Worm (Caenorhabditis elegans) whole organism, mixed stage, embryonic: ENCODE results near the gene Y26G10.6.

Experiments used
- blmp-1 ChIP-seq: fragments of 150-350 bp; optimal IDR thresholded peaks from 2 replicates; lab custom pipeline; 2014; ENCODE audit warnings: missing biosample characterization, missing genetic modification characterization
- ces-1 ChIP-seq: fragments of 150-350 bp; optimal IDR thresholded peaks from 2 replicates; lab custom pipeline; 2014; ENCODE audit warnings: missing biosample characterization, missing genetic modification reagents, missing genetic modification characterization
- elt-1 ChIP-seq: sonication (generic microtip); optimal IDR thresholded peaks from 2 replicates; lab custom pipeline; 2017; ENCODE audit warnings: missing genetic modification characterization, mild to moderate bottlenecking, missing compliant biosample characterization, antibody characterized with exemption, moderate library complexity, borderline replicate concordance; ENCODE audit not compliant: insufficient read depth
- ham-2 ChIP-seq: fragments of 200-800 bp; sonication (Bioruptor generic); optimal IDR thresholded peaks from 2 replicates; lab custom pipeline; 2018; ENCODE audit warnings: mild to moderate bottlenecking, missing genetic modification characterization, missing compliant biosample characterization
- lin-13 ChIP-seq: fragments of 150-350 bp; optimal IDR thresholded peaks from 2 replicates; lab custom pipeline; 2014; ENCODE audit warnings: missing biosample characterization, missing genetic modification characterization
- lsy-2 ChIP-seq: fragments of 150-350 bp; optimal IDR thresholded peaks from 2 replicates; lab custom pipeline; 2014; ENCODE audit warnings: missing biosample characterization, missing genetic modification characterization
- nhr-28 ChIP-seq: fragments of 150-350 bp; optimal IDR thresholded peaks from 2 replicates; lab custom pipeline; 2014; ENCODE audit warnings: missing biosample characterization, missing genetic modification characterization
- pha-4 ChIP-seq: fragments of 150-350 bp; optimal IDR thresholded peaks from 2 replicates; lab custom pipeline; 2018; ENCODE audit warnings: missing biosample characterization, missing genetic modification reagents, missing genetic modification characterization
- unc-120 ChIP-seq: sonication (generic microtip); optimal IDR thresholded peaks from 2 replicates; lab custom pipeline; 2017; ENCODE audit warnings: missing genetic modification characterization, missing compliant biosample characterization; ENCODE audit not compliant: poor library complexity, severe bottlenecking
- unc-62 ChIP-seq: fragments of 150-350 bp; optimal IDR thresholded peaks from 2 replicates; lab custom pipeline; 2014; ENCODE audit warnings: missing biosample characterization, missing genetic modification reagents, missing genetic modification characterization

DNA sequence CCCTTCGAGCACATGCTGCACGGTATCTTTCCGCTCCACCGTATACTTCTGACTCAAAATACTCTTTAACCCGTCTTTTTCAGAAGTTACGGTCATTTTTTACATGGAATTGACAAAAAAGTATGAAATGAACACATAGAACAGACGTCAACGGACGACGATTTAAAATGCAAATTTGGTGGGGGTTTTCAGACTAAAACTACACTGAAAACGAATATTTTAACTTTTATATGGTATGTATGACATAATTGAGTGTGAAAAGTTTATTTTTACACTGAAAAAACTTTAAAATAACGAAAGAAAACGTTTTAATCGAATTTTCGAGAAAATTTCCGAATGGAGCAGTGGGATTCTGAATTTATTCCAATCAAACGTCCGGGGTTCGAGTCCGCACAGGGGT lies 47.2 kb downstream of the Y26G10.6 start, which contains the start of gene twk-36:
- TF ChIP-seq elt-1 (no peak), pha-4 (tag; lab: Kevin White, UChicago) (no peak), lsy-2 (tag; lab: Kevin White, UChicago) (no peak), blmp-1 (tag; lab: Kevin White, UChicago) (no peak), unc-62 (GFP tag; lab: Kevin White, UChicago) (no peak), unc-120 (tag; lab: Kevin White, UChicago) (no peak), ces-1 (no peak), ham-2 (GFP tag; lab: Kevin White, UChicago) (no peak), nhr-28 (tag; lab: Kevin White, UChicago) (no peak), lin-13 (tag; lab: Kevin White, UChicago) (no peak)
